ENCODE assay signal across 4 fruit fly cellular contexts in genomic region chr3R:10389027-10389465, dm6.
TF ChIP-seq lines count a peak whose summit lies in the region.

No protein-coding gene starts in this region.

- no peak for TF ChIP-seq CTCF in whole organism, embryonic (GFP tag; optimal IDR thresholded peaks at IDR 0.05; lab: Kevin White, UChicago)

TF ChIP-seq in whole organism, embryonic, 481 proteins besides CTCF, POLR2A, EP300 and RAD21 (continues in another document):
- no peak for TF ChIP-seq ash1 (GFP tag; optimal IDR thresholded peaks at IDR 0.05; lab: Kevin White, UChicago)
- TF ChIP-seq sr (GFP tag; IDR thresholded peaks at IDR 0.05; lab: Robert Waterston, UW): no peak
- TF ChIP-seq CG12219 (GFP tag; optimal IDR thresholded peaks at IDR 0.05; lab: Kevin White, UChicago): no peak
- TF ChIP-seq org-1 (GFP tag; optimal IDR thresholded peaks at IDR 0.05; lab: Kevin White, UChicago): no peak
- TF ChIP-seq cas (GFP tag; IDR thresholded peaks at IDR 0.05; lab: Robert Waterston, UW): no peak
- TF ChIP-seq CG15269 (tag; optimal IDR thresholded peaks at IDR 0.05; lab: Kevin White, UChicago): no peak
- TF ChIP-seq Chrac-16 (GFP tag; optimal IDR thresholded peaks at IDR 0.05; lab: Kevin White, UChicago): no peak
- TF ChIP-seq MESR4 (GFP tag; optimal IDR thresholded peaks at IDR 0.05; lab: Kevin White, UChicago): no peak
- no peak for TF ChIP-seq CG14667 (GFP tag; IDR thresholded peaks at IDR 0.05; lab: Robert Waterston, UW)
- TF ChIP-seq Pdp1 (GFP tag; optimal IDR thresholded peaks at IDR 0.05; lab: Kevin White, UChicago): peak in 1 of 2 experiments; percentile 29
- TF ChIP-seq CG13424 (tag; optimal IDR thresholded peaks at IDR 0.05; lab: Kevin White, UChicago): no peak
- no peak for TF ChIP-seq Abd-B (GFP tag; optimal IDR thresholded peaks at IDR 0.05; lab: Kevin White, UChicago)
- TF ChIP-seq Ets65A (GFP tag; lab: Kevin White, UChicago): peak; percentile 41
- TF ChIP-seq CG8089 (GFP tag; optimal IDR thresholded peaks at IDR 0.05; lab: Kevin White, UChicago): no peak
- TF ChIP-seq al (GFP tag; IDR thresholded peaks at IDR 0.05; lab: Robert Waterston, UW): no peak
- no peak for TF ChIP-seq CG11247 (GFP tag; IDR thresholded peaks at IDR 0.05; lab: Robert Waterston, UW)
- peak; percentile 58 for TF ChIP-seq Med (GFP tag; lab: Kevin White, UChicago)
- TF ChIP-seq dpn (GFP tag; optimal IDR thresholded peaks at IDR 0.05; lab: Kevin White, UChicago): no peak
- TF ChIP-seq CkIIα-i1 (GFP tag; IDR thresholded peaks at IDR 0.05; lab: Robert Waterston, UW): no peak
- no peak for TF ChIP-seq yki (optimal IDR thresholded peaks at IDR 0.05; lab: Kevin White, UChicago)
- TF ChIP-seq CHES-1-like (GFP tag; optimal IDR thresholded peaks at IDR 0.05; lab: Kevin White, UChicago): no peak
- TF ChIP-seq CG34376 (GFP tag; optimal IDR thresholded peaks at IDR 0.05; lab: Kevin White, UChicago): no peak
- TF ChIP-seq inv (GFP tag; IDR thresholded peaks at IDR 0.05; lab: Robert Waterston, UW; ENCODE audit: partially characterized antibody): no peak
- TF ChIP-seq CG18619 (GFP tag; optimal IDR thresholded peaks at IDR 0.05; lab: Kevin White, UChicago): no peak
- no peak for TF ChIP-seq slou (GFP tag; optimal IDR thresholded peaks at IDR 0.05; lab: Kevin White, UChicago)

TF ChIP-seq in whole organism, prepupa, 60 proteins besides CTCF, POLR2A, EP300 and RAD21 (continues in another document):
- peak; percentile 25 for TF ChIP-seq CG31627 (GFP tag; optimal IDR thresholded peaks at IDR 0.05; lab: Kevin White, UChicago)
- TF ChIP-seq CG8119 (GFP tag; IDR thresholded peaks at IDR 0.05; lab: Robert Waterston, UW): no peak
- no peak for TF ChIP-seq acj6 (GFP tag; optimal IDR thresholded peaks at IDR 0.05; lab: Kevin White, UChicago)
- no peak for TF ChIP-seq Met (GFP tag; optimal IDR thresholded peaks at IDR 0.05; lab: Kevin White, UChicago)
- TF ChIP-seq Hr4 (GFP tag; optimal IDR thresholded peaks at IDR 0.05; lab: Kevin White, UChicago): no peak
- no peak for TF ChIP-seq fd59A (GFP tag; optimal IDR thresholded peaks at IDR 0.05; lab: Kevin White, UChicago)
- no peak for TF ChIP-seq CG11294 (GFP tag; IDR thresholded peaks at IDR 0.05; lab: Robert Waterston, UW)
- no peak for TF ChIP-seq CG32006 (GFP tag; optimal IDR thresholded peaks at IDR 0.05; lab: Kevin White, UChicago)
- no peak for TF ChIP-seq Eip75B (GFP tag; optimal IDR thresholded peaks at IDR 0.05; lab: Kevin White, UChicago)
- TF ChIP-seq Sox14 (GFP tag; optimal IDR thresholded peaks at IDR 0.05; lab: Kevin White, UChicago): no peak
- no peak for TF ChIP-seq CG9139 (GFP tag; optimal IDR thresholded peaks at IDR 0.05; lab: Kevin White, UChicago)
- TF ChIP-seq Hr39 (GFP tag; optimal IDR thresholded peaks at IDR 0.05; lab: Kevin White, UChicago): no peak
- TF ChIP-seq CG11902 (GFP tag; optimal IDR thresholded peaks at IDR 0.05; lab: Kevin White, UChicago): peak; percentile 80
- peak; percentile 73 for TF ChIP-seq svp (GFP tag; lab: Kevin White, UChicago)
- TF ChIP-seq CG4318 (GFP tag; optimal IDR thresholded peaks at IDR 0.05; lab: Kevin White, UChicago): no peak
- TF ChIP-seq CG8319 (GFP tag; optimal IDR thresholded peaks at IDR 0.05; lab: Kevin White, UChicago): no peak
- no peak for TF ChIP-seq CG6792 (GFP tag; optimal IDR thresholded peaks at IDR 0.05; lab: Kevin White, UChicago)
- TF ChIP-seq Eip93F (GFP tag; optimal IDR thresholded peaks at IDR 0.05; lab: Kevin White, UChicago): no peak
- no peak for TF ChIP-seq CG6854 (GFP tag; optimal IDR thresholded peaks at IDR 0.05; lab: Kevin White, UChicago)
- TF ChIP-seq CG16779 (tag; optimal IDR thresholded peaks at IDR 0.05; lab: Kevin White, UChicago): no peak
- no peak for TF ChIP-seq CG11762 (GFP tag; optimal IDR thresholded peaks at IDR 0.05; lab: Kevin White, UChicago; ENCODE audit: insufficient read depth)
- no peak for TF ChIP-seq dsx (GFP tag; optimal IDR thresholded peaks at IDR 0.05; lab: Kevin White, UChicago; ENCODE audit: poor library complexity, severe bottlenecking)
- peak; percentile 14 for TF ChIP-seq pdm3 (GFP tag; optimal IDR thresholded peaks at IDR 0.05; lab: Kevin White, UChicago)
- no peak for TF ChIP-seq esn (GFP tag; optimal IDR thresholded peaks at IDR 0.05; lab: Kevin White, UChicago)
- no peak for TF ChIP-seq CG6276 (GFP tag; optimal IDR thresholded peaks at IDR 0.05; lab: Kevin White, UChicago)

TF ChIP-seq in whole organism, pupa, 21 proteins besides CTCF, POLR2A, EP300 and RAD21:
- TF ChIP-seq CG12605 (GFP tag; IDR thresholded peaks at IDR 0.05; lab: Robert Waterston, UW) (no peak), CG15710 (tag; optimal IDR thresholded peaks at IDR 0.05; lab: Kevin White, UChicago) (no peak), D1 (tag; optimal IDR thresholded peaks at IDR 0.05; lab: Kevin White, UChicago) (no peak), gl (tag; optimal IDR thresholded peaks at IDR 0.05; lab: Kevin White, UChicago) (peak; percentile 5), CG8159 (tag; optimal IDR thresholded peaks at IDR 0.05; lab: Kevin White, UChicago) (no peak), Pif1B (GFP tag; optimal IDR thresholded peaks at IDR 0.05; lab: Kevin White, UChicago) (no peak), EcR (GFP tag; optimal IDR thresholded peaks at IDR 0.05; lab: Kevin White, UChicago) (peak; percentile 19), CG9948 (tag; optimal IDR thresholded peaks at IDR 0.05; lab: Kevin White, UChicago) (no peak), CG4496 (GFP tag; IDR thresholded peaks at IDR 0.05; lab: Robert Waterston, UW) (no peak), CG8301 (tag; optimal IDR thresholded peaks at IDR 0.05; lab: Kevin White, UChicago) (no peak), fd96Ca (GFP tag; IDR thresholded peaks at IDR 0.05; lab: Robert Waterston, UW) (no peak), Snoo (tag; optimal IDR thresholded peaks at IDR 0.05; lab: Kevin White, UChicago) (no peak), rn (GFP tag; IDR thresholded peaks at IDR 0.05; lab: Robert Waterston, UW) (no peak), CG14655 (GFP tag; optimal IDR thresholded peaks at IDR 0.05; lab: Kevin White, UChicago) (no peak), Ets98B (GFP tag; IDR thresholded peaks at IDR 0.05; lab: Robert Waterston, UW) (no peak), CG13204 (GFP tag; optimal IDR thresholded peaks at IDR 0.05; lab: Kevin White, UChicago) (peak; percentile 45), Pif1A (GFP tag; optimal IDR thresholded peaks at IDR 0.05; lab: Kevin White, UChicago) (no peak)

TF ChIP-seq in whole organism, wandering third instar larva, 38 proteins besides CTCF, POLR2A, EP300 and RAD21:
- peak; percentile 36 for TF ChIP-seq woc (GFP tag; optimal IDR thresholded peaks at IDR 0.05; lab: Kevin White, UChicago)
- TF ChIP-seq psq (GFP tag; optimal IDR thresholded peaks at IDR 0.05; lab: Kevin White, UChicago): no peak
- TF ChIP-seq CrebA (GFP tag; optimal IDR thresholded peaks at IDR 0.05; lab: Kevin White, UChicago; ENCODE audit: borderline replicate concordance): no peak
- TF ChIP-seq CG32264 (GFP tag; optimal IDR thresholded peaks at IDR 0.05; lab: Kevin White, UChicago): no peak
- peak; percentile 1 for TF ChIP-seq Rel (GFP tag; optimal IDR thresholded peaks at IDR 0.05; lab: Kevin White, UChicago)
- TF ChIP-seq Rel (tag; optimal IDR thresholded peaks at IDR 0.05; lab: Kevin White, UChicago): no peak
- no peak for TF ChIP-seq Abd-B (GFP tag; optimal IDR thresholded peaks at IDR 0.05; lab: Kevin White, UChicago)
- no peak for TF ChIP-seq HLH106 (tag; optimal IDR thresholded peaks at IDR 0.05; lab: Kevin White, UChicago)
- no peak for TF ChIP-seq dl (GFP tag; optimal IDR thresholded peaks at IDR 0.05; lab: Kevin White, UChicago; ENCODE audit: insufficient read depth in 1 of 2, partially characterized antibody in 2 of 2)
- TF ChIP-seq h (GFP tag; optimal IDR thresholded peaks at IDR 0.05; lab: Kevin White, UChicago): no peak
- no peak for TF ChIP-seq Hr78 (GFP tag; optimal IDR thresholded peaks at IDR 0.05; lab: Kevin White, UChicago)
- TF ChIP-seq lola (GFP tag; optimal IDR thresholded peaks at IDR 0.05; lab: Kevin White, UChicago): no peak
- TF ChIP-seq sage (GFP tag; optimal IDR thresholded peaks at IDR 0.05; lab: Kevin White, UChicago): peak; percentile 2
- peak; percentile 29 for TF ChIP-seq ey (GFP tag; optimal IDR thresholded peaks at IDR 0.05; lab: Kevin White, UChicago)
- TF ChIP-seq GATAd (GFP tag; optimal IDR thresholded peaks at IDR 0.05; lab: Kevin White, UChicago): no peak
- no peak for TF ChIP-seq dsf (GFP tag; optimal IDR thresholded peaks at IDR 0.05; lab: Kevin White, UChicago; ENCODE audit: borderline replicate concordance)
- TF ChIP-seq Sp1 (GFP tag; optimal IDR thresholded peaks at IDR 0.05; lab: Kevin White, UChicago): no peak
- no peak for TF ChIP-seq N (GFP tag; optimal IDR thresholded peaks at IDR 0.05; lab: Kevin White, UChicago)
- TF ChIP-seq rgr (GFP tag; optimal IDR thresholded peaks at IDR 0.05; lab: Kevin White, UChicago): no peak
- TF ChIP-seq Hnf4 (GFP tag; optimal IDR thresholded peaks at IDR 0.05; lab: Kevin White, UChicago): no peak
- TF ChIP-seq CG9705 (GFP tag; optimal IDR thresholded peaks at IDR 0.05; lab: Kevin White, UChicago): no peak
- peak; percentile 5 for TF ChIP-seq Vsx2 (GFP tag; optimal IDR thresholded peaks at IDR 0.05; lab: Kevin White, UChicago; ENCODE audit: partially characterized antibody)
